Fruit fly (Drosophila melanogaster) whole organism, adult: ENCODE data around the gene Cdep.

Source experiments
- CG11617 ChIP-seq: fragments of 200-800 bp; sonication (Bioruptor generic); optimal IDR thresholded peaks from 2 replicates; lab custom pipeline; 2017; ENCODE audit warnings: mild to moderate bottlenecking, missing biosample characterization, missing genetic modification reagents, missing genetic modification characterization
- CG12768 ChIP-seq: fragments of 200-800 bp; sonication (Bioruptor generic); optimal IDR thresholded peaks from 2 replicates; lab custom pipeline; 2017; ENCODE audit warnings: missing biosample characterization, missing genetic modification characterization, mild to moderate bottlenecking, moderate library complexity, missing genetic modification reagents
- CG14711 ChIP-seq: fragments of 200-800 bp; sonication (Bioruptor generic); optimal IDR thresholded peaks from 2 replicates; lab custom pipeline; 2018; ENCODE audit warnings: missing biosample characterization, mild to moderate bottlenecking, missing genetic modification characterization, moderate library complexity
- CG1620 ChIP-seq: fragments of 200-800 bp; sonication (Bioruptor generic); optimal IDR thresholded peaks from 2 replicates; lab custom pipeline; 2016; ENCODE audit warnings: missing biosample characterization, missing genetic modification characterization
- CG33017 ChIP-seq: fragments of 200-800 bp; sonication (Bioruptor generic); optimal IDR thresholded peaks from 2 replicates; lab custom pipeline; 2018; ENCODE audit warnings: missing biosample characterization, mild to moderate bottlenecking, missing genetic modification characterization, moderate library complexity
- CG5204 ChIP-seq: fragments of 200-800 bp; sonication (Bioruptor generic); optimal IDR thresholded peaks from 2 replicates; lab custom pipeline; 2016; ENCODE audit warnings: missing biosample characterization, missing genetic modification characterization
- CG7045 ChIP-seq: fragments of 200-800 bp; sonication (Bioruptor generic); optimal IDR thresholded peaks from 2 replicates; lab custom pipeline; 2017; ENCODE audit warnings: missing biosample characterization, mild to moderate bottlenecking, missing genetic modification characterization
- CG7101 ChIP-seq: fragments of 200-800 bp; sonication (Bioruptor generic); optimal IDR thresholded peaks from 2 replicates; lab custom pipeline; 2018; ENCODE audit warnings: missing biosample characterization, mild to moderate bottlenecking, missing genetic modification characterization, moderate library complexity
- Clk ChIP-seq: fragments of 200-800 bp; sonication (Bioruptor generic); optimal IDR thresholded peaks from 2 replicates; lab custom pipeline; 2017; ENCODE audit warnings: missing biosample characterization, missing genetic modification characterization
- Crg-1 ChIP-seq: fragments of 200-800 bp; sonication (Bioruptor generic); optimal IDR thresholded peaks from 2 replicates; lab custom pipeline; 2016; ENCODE audit warnings: missing biosample characterization, missing genetic modification characterization
- Hr96 ChIP-seq: fragments of 200-800 bp; sonication (Bioruptor generic); optimal IDR thresholded peaks from 2 replicates; lab custom pipeline; 2016; ENCODE audit warnings: missing biosample characterization, missing genetic modification characterization
- Mnt ChIP-seq: fragments of 200-800 bp; sonication (Bioruptor generic); optimal IDR thresholded peaks from 2 replicates; lab custom pipeline; 2016; ENCODE audit warnings: missing biosample characterization, mild to moderate bottlenecking, missing genetic modification characterization
- bab1 ChIP-seq: fragments of 200-800 bp; sonication (Bioruptor generic); optimal IDR thresholded peaks from 3 replicates; lab custom pipeline; 2019; ENCODE audit warnings: missing biosample characterization, mild to moderate bottlenecking, missing genetic modification characterization, moderate library complexity
- cic ChIP-seq: fragments of 200-800 bp; sonication (Bioruptor generic); optimal IDR thresholded peaks from 2 replicates; lab custom pipeline; 2017; ENCODE audit warnings: missing biosample characterization, mild to moderate bottlenecking, missing genetic modification characterization, moderate library complexity
- cnc ChIP-seq, 2 experiments: fragments of >200 bp; optimal IDR thresholded peaks; 2 replicates each; lab custom pipeline; 2017
- kay ChIP-seq: fragments of 200-800 bp; sonication (Bioruptor generic); peaks from one replicate; lab custom pipeline; 2016; ENCODE audit warnings: missing biosample characterization, missing genetic modification characterization, borderline replicate concordance
- ovo ChIP-seq: fragments of 200-800 bp; sonication (Bioruptor generic); optimal IDR thresholded peaks from 2 replicates; lab custom pipeline; 2016; ENCODE audit warnings: missing biosample characterization, missing genetic modification characterization
- pad ChIP-seq: fragments of 200-800 bp; sonication (Bioruptor generic); optimal IDR thresholded peaks from 3 replicates; lab custom pipeline; 2017; ENCODE audit warnings: missing biosample characterization, missing genetic modification characterization, mild to moderate bottlenecking, moderate library complexity, missing genetic modification reagents
- tj ChIP-seq: fragments of 200-800 bp; sonication (Bioruptor generic); optimal IDR thresholded peaks from 3 replicates; lab custom pipeline; 2017; ENCODE audit warnings: missing biosample characterization, mild to moderate bottlenecking, missing genetic modification characterization, moderate library complexity
- toe ChIP-seq: fragments of 200-800 bp; sonication (Bioruptor generic); optimal IDR thresholded peaks from 2 replicates; lab custom pipeline; 2016; ENCODE audit warnings: missing biosample characterization, missing genetic modification characterization

The Cdep gene

DNA sequence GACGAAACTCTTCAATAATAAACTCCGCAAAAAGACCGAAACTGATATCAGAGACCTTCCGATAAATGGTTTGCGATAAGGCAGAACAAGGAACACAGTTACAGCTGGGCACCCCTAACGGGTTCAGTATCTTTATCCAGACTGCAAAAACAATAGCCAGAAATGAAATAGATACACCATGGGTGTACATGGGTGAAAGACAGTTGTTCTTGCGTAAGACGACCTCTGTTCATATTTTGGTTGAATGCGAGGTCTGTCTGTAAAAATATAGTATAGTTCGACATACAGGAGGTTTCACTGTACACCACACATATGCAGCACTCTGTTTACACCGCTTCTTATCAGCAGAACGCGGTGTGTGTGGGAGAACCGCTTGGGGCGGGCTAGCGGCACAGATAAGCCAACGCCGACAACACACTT is 1.8 kb downstream of the Cdep start:
- TF ChIP-seq tj (GFP tag; lab: Kevin White, UChicago): peak; percentile 31
- TF ChIP-seq kay: no peak
- TF ChIP-seq CG7045 (GFP tag; lab: Kevin White, UChicago): peak; percentile 78
- peak; percentile 69 for TF ChIP-seq CG11617 (GFP tag; lab: Kevin White, UChicago)
- peak; percentile 58 for TF ChIP-seq bab1 (GFP tag; lab: Kevin White, UChicago)
- peak; percentile 62 for TF ChIP-seq CG14711 (tag; lab: Kevin White, UChicago)
- peak; percentile 74 for TF ChIP-seq CG7101 (tag; lab: Kevin White, UChicago)
- no peak for TF ChIP-seq cnc (optimal IDR thresholded peaks at IDR 0.05; lab: Kevin White, UChicago)
- TF ChIP-seq CG12768 (GFP tag; lab: Kevin White, UChicago): peak; percentile 84
- TF ChIP-seq Mnt: peak; percentile 80
- peak; percentile 70 for TF ChIP-seq Hr96 (GFP tag; lab: Kevin White, UChicago)
- TF ChIP-seq CG5204: peak; percentile 80
- TF ChIP-seq pad (GFP tag; lab: Kevin White, UChicago): peak; percentile 55
- peak; percentile 55 for TF ChIP-seq CG1620 (GFP tag; lab: Kevin White, UChicago)
- peak; percentile 33 for TF ChIP-seq Crg-1 (GFP tag; lab: Kevin White, UChicago)
- peak; percentile 63 for TF ChIP-seq ovo (GFP tag; lab: Kevin White, UChicago)
- peak; percentile 65 for TF ChIP-seq toe (GFP tag; lab: Kevin White, UChicago)
- TF ChIP-seq Clk (GFP tag; lab: Kevin White, UChicago): peak; percentile 61
- peak; percentile 68 for TF ChIP-seq CG33017 (tag; lab: Kevin White, UChicago)
- TF ChIP-seq cic (GFP tag; lab: Kevin White, UChicago): peak; percentile 79

DNA sequence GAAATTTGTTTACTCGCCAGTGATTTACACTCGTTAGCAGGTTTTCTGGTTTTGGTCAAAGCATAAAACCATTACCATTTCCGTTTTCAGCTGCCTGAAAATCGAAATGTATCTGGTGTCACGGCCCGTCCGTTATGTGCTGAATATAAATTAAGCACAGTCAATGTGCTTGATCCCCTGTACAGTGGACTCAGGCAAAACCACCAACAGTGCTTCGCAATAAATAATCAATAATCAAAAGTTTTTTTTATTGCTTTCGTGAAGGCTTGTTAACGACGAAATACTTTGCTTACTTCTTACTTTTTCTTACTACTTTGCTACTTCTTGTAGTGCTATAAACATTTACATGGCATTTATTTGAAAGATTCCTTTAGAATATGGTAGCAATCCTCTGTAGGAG is 2.8 kb downstream of the Cdep start:
- TF ChIP-seq toe (GFP tag; lab: Kevin White, UChicago): no peak
- TF ChIP-seq CG11617 (GFP tag; lab: Kevin White, UChicago): no peak
- no peak for TF ChIP-seq CG7045 (GFP tag; lab: Kevin White, UChicago)
- peak; percentile 31 for TF ChIP-seq bab1 (GFP tag; lab: Kevin White, UChicago)
- no peak for TF ChIP-seq CG7101 (tag; lab: Kevin White, UChicago)
- no peak for TF ChIP-seq pad (GFP tag; lab: Kevin White, UChicago)
- TF ChIP-seq kay: no peak
- TF ChIP-seq ovo (GFP tag; lab: Kevin White, UChicago): no peak
- TF ChIP-seq CG1620 (GFP tag; lab: Kevin White, UChicago): no peak

- TF ChIP-seq tj (GFP tag; lab: Kevin White, UChicago) (no peak), kay (no peak), cnc (optimal IDR thresholded peaks at IDR 0.05; lab: Kevin White, UChicago) (no peak), toe (GFP tag; lab: Kevin White, UChicago) (no peak), bab1 (GFP tag; lab: Kevin White, UChicago) (no peak), CG11617 (GFP tag; lab: Kevin White, UChicago) (no peak), CG7045 (GFP tag; lab: Kevin White, UChicago) (no peak)
Measured at dm6 chr3R:4914439-4914880, 4.1 kb downstream of the Cdep start.

dm6 chr3R:4947732-4948131 is 37.4 kb downstream of the Cdep start:
- TF ChIP-seq pad (GFP tag; lab: Kevin White, UChicago) (peak; percentile 9), tj (GFP tag; lab: Kevin White, UChicago) (peak; percentile 8), CG7045 (GFP tag; lab: Kevin White, UChicago) (no peak), Crg-1 (GFP tag; lab: Kevin White, UChicago) (no peak), cic (GFP tag; lab: Kevin White, UChicago) (no peak), toe (GFP tag; lab: Kevin White, UChicago) (no peak), CG33017 (tag; lab: Kevin White, UChicago) (no peak), Mnt (no peak), CG1620 (GFP tag; lab: Kevin White, UChicago) (peak; percentile 48), bab1 (GFP tag; lab: Kevin White, UChicago) (no peak), kay (peak; percentile 61), CG5204 (no peak), Hr96 (GFP tag; lab: Kevin White, UChicago) (no peak), CG14711 (tag; lab: Kevin White, UChicago) (no peak), CG11617 (GFP tag; lab: Kevin White, UChicago) (no peak), CG12768 (GFP tag; lab: Kevin White, UChicago) (no peak), CG7101 (tag; lab: Kevin White, UChicago) (no peak), ovo (GFP tag; lab: Kevin White, UChicago) (peak; percentile 4), Clk (GFP tag; lab: Kevin White, UChicago) (no peak), cnc (optimal IDR thresholded peaks at IDR 0.05; lab: Kevin White, UChicago) (no peak)

DNA sequence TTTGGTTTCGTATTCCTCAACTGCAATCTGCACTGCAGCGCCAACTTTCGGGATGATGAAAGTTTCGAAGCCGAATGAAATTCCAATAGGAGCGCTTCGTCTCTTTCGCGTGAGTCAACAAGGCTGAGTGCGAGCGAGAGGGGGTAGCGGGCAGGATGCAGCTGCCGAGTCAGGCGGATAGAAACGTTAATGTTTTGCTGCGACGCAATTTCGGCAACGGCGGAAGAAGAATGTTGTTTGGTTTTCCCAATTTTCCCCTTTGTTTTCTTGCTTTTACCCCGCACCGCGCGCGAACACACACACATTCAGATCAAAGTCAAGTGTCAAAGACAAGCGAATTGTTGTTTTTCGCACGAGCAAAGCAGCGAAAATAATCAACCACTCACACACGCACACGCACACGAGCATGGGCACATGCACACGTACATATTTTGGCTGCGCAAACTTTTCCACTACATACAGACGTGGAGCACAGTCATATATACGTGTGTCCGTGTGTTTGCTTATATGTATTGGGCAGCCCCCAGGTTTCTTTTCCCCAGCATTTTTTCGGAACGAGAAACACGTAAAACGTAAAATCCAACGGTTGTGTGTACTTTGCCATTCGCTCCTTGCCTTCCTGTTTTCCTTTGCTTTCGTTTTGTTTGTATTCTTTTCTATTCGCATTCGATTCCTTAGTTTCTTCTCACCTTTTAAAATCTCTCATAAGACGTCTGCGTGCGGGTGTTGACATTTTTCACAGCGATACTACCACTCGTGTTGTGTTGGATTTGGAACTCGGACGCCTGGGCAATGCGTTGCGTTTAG is 41.6 kb downstream of the Cdep start:
- TF ChIP-seq CG12768 (GFP tag; lab: Kevin White, UChicago): peak; percentile 80
- TF ChIP-seq kay: peak; percentile 1
- TF ChIP-seq pad (GFP tag; lab: Kevin White, UChicago): peak; percentile 97
- TF ChIP-seq CG7101 (tag; lab: Kevin White, UChicago): no peak
- peak; percentile 70 for TF ChIP-seq cic (GFP tag; lab: Kevin White, UChicago)
- no peak for TF ChIP-seq cnc (optimal IDR thresholded peaks at IDR 0.05; lab: Kevin White, UChicago)
- no peak for TF ChIP-seq ovo (GFP tag; lab: Kevin White, UChicago)
- TF ChIP-seq Hr96 (GFP tag; lab: Kevin White, UChicago): no peak
- peak; percentile 79 for TF ChIP-seq Mnt
- TF ChIP-seq CG1620 (GFP tag; lab: Kevin White, UChicago): peak; percentile 13
- TF ChIP-seq bab1 (GFP tag; lab: Kevin White, UChicago): no peak
- no peak for TF ChIP-seq CG5204
- TF ChIP-seq Crg-1 (GFP tag; lab: Kevin White, UChicago): no peak
- peak; percentile 22 for TF ChIP-seq CG7045 (GFP tag; lab: Kevin White, UChicago)
- TF ChIP-seq tj (GFP tag; lab: Kevin White, UChicago): peak; percentile 85
- TF ChIP-seq toe (GFP tag; lab: Kevin White, UChicago): peak; percentile 24
